Fruit fly (Drosophila melanogaster): ENCODE results near the gene CG43390.

Gene CG43390

dm6 chr3L:11561946-11562760 is 17.6 kb downstream of the CG43390 start, which contains the start of the genes CG7394 and Mob2 (continued):
- TF ChIP-seq ab (GFP tag; optimal IDR thresholded peaks at IDR 0.05) (no peak), gfzf (GFP tag; optimal IDR thresholded peaks at IDR 0.05) (peak; percentile 42), lab (GFP tag; optimal IDR thresholded peaks at IDR 0.05) (peak; percentile 90), CG2875 (GFP tag; optimal IDR thresholded peaks at IDR 0.05) (peak; percentile 37), mld (GFP tag; IDR thresholded peaks at IDR 0.05; ENCODE audit: partially characterized antibody) (0 out of 3 replicates have a peak, but pooled peaks have one; percentile 71), CG7556 (GFP tag; optimal IDR thresholded peaks at IDR 0.05) (peak; percentile 85), unc-4 (GFP tag; IDR thresholded peaks at IDR 0.05; ENCODE audit: partially characterized antibody) (peak; percentile 87), CG12236 (GFP tag; optimal IDR thresholded peaks at IDR 0.05) (peak; percentile 57), CG7987 (GFP tag; optimal IDR thresholded peaks at IDR 0.05) (peak; percentile 75), Dek (tag; optimal IDR thresholded peaks at IDR 0.05) (peak; percentile 81), shn (GFP tag; optimal IDR thresholded peaks at IDR 0.05) (peak; percentile 59), aop (GFP tag; IDR thresholded peaks at IDR 0.05) (no peak), ERR (GFP tag; optimal IDR thresholded peaks at IDR 0.05) (peak; percentile 41), dan (GFP tag; IDR thresholded peaks at IDR 0.05) (no peak; the same call in 1 of the 2 replicates), CG17385 (GFP tag; optimal IDR thresholded peaks at IDR 0.05) (peak; percentile 95), exex (tag; optimal IDR thresholded peaks at IDR 0.05) (peak; percentile 68), nom (GFP tag; optimal IDR thresholded peaks at IDR 0.05) (peak; percentile 14), CG10274 (GFP tag; optimal IDR thresholded peaks at IDR 0.05) (peak; percentile 58), CG12155 (GFP tag; optimal IDR thresholded peaks at IDR 0.05) (peak; percentile 91), CG18619 (GFP tag; optimal IDR thresholded peaks at IDR 0.05) (peak; percentile 75), CG13624 (GFP tag; optimal IDR thresholded peaks at IDR 0.05) (peak; percentile 81), insv (GFP tag; optimal IDR thresholded peaks at IDR 0.05) (peak in 1 of 2 experiments; percentile 64), CG30020 (tag; optimal IDR thresholded peaks at IDR 0.05) (peak; percentile 73), Doc3 (GFP tag; IDR thresholded peaks at IDR 0.05; ENCODE audit: partially characterized antibody) (peak; percentile 93), PHDP (tag; optimal IDR thresholded peaks at IDR 0.05) (peak; percentile 95), Eip74EF (GFP tag; optimal IDR thresholded peaks at IDR 0.05) (peak in 1 of 2 experiments; percentile 70), pho (GFP tag; optimal IDR thresholded peaks at IDR 0.05) (peak; percentile 87), Drgx (GFP tag; IDR thresholded peaks at IDR 0.05) (peak; percentile 87), ac (GFP tag; optimal IDR thresholded peaks at IDR 0.05) (peak; percentile 15), Dfd (GFP tag; optimal IDR thresholded peaks at IDR 0.05) (no peak), abd-A (tag; optimal IDR thresholded peaks at IDR 0.05) (peak; percentile 75), chm (GFP tag; IDR thresholded peaks at IDR 0.05) (peak; percentile 76), hb (GFP tag; IDR thresholded peaks at IDR 0.05; ENCODE audit: partially characterized antibody) (peak; percentile 60; the same call in 2 of the 3 replicates), CG10543 (GFP tag; optimal IDR thresholded peaks at IDR 0.05) (peak; percentile 89), gcm (GFP tag; optimal IDR thresholded peaks at IDR 0.05) (peak; percentile 74), sens (GFP tag) (peak; percentile 97), CG6854 (GFP tag; optimal IDR thresholded peaks at IDR 0.05) (no peak), kni (GFP tag; optimal IDR thresholded peaks at IDR 0.05) (peak; percentile 20), CG3847 (GFP tag; IDR thresholded peaks at IDR 0.05) (peak; percentile 89), CG14710 (tag; optimal IDR thresholded peaks at IDR 0.05) (peak; percentile 92), Dp (GFP tag; optimal IDR thresholded peaks at IDR 0.05) (peak; percentile 25), CG3163 (GFP tag; optimal IDR thresholded peaks at IDR 0.05) (peak; percentile 66), peb (GFP tag; IDR thresholded peaks at IDR 0.05) (peak; percentile 72), CG4617 (GFP tag; optimal IDR thresholded peaks at IDR 0.05; ENCODE audit: borderline replicate concordance) (peak; percentile 85), chinmo (GFP tag; IDR thresholded peaks at IDR 0.05; ENCODE audit: partially characterized antibody) (peak; percentile 76; the same call in 2 of the 4 replicates), CG16779 (GFP tag; IDR thresholded peaks at IDR 0.05) (peak; percentile 90), CG2889 (GFP tag; IDR thresholded peaks at IDR 0.05) (peak; percentile 83; the same call in 2 of the 3 replicates)
